Worm (Caenorhabditis elegans): Measurements from ENCODE around the gene pmp-4.

DNA sequence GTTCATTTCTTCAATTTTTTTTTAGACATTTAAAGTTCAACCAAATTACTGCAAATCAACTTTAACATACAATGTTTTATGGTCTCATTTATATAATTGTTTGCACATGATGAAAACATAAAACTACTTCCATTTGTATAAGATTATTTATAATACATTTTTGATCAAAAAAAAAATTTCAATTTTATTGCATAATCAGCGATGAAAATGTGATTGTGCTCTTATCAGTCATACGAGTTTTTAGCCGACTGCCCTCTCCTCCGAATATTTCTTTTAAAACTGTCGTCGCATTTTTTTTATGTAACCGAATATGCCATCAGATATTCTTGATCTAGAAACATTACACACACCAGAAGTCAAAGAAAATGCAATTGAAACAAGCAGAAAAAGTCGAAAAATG lies 35.0 kb upstream of the pmp-4 start, which contains the start of gene F08A7.1:
- TF ChIP-seq unc-62 (GFP tag; optimal IDR thresholded peaks at IDR 0.05 in 1 of 2) (no peak), unc-62 (tag; optimal IDR thresholded peaks at IDR 0.05) (no peak), aly-2 (tag; optimal IDR thresholded peaks at IDR 0.05) (no peak), dve-1 (tag; optimal IDR thresholded peaks at IDR 0.05; ENCODE audit: insufficient read depth) (peak; percentile 56), daf-12 (tag; optimal IDR thresholded peaks at IDR 0.05) (no peak), skn-1 (tag; optimal IDR thresholded peaks at IDR 0.05) (no peak), ces-1 (GFP tag; optimal IDR thresholded peaks at IDR 0.05) (no peak), ceh-44 (GFP tag; IDR thresholded peaks at IDR 0.05) (no peak), nhr-76 (tag; optimal IDR thresholded peaks at IDR 0.05) (no peak), nhr-28 (tag; optimal IDR thresholded peaks at IDR 0.05) (peak; percentile 67), snpc-4 (tag; optimal IDR thresholded peaks at IDR 0.05) (no peak)

Measured in whole organism, L4 larva.